Worm (Caenorhabditis elegans) whole organism, midembryonic: ENCODE results near the gene rib-1.

Experiments used
- T22C8.4 ChIP-seq: fragments of 200-800 bp; sonication (Bioruptor generic); IDR thresholded peaks from 2 replicates; pipeline ENCODE4 v1.3.6; 2022; ENCODE audit warnings: missing genetic modification characterization, missing compliant biosample characterization
- cog-1 ChIP-seq: sonication (generic microtip); optimal IDR thresholded peaks from 2 replicates; lab custom pipeline; 2016; ENCODE audit warnings: missing genetic modification characterization, missing compliant biosample characterization
- flt-1 ChIP-seq: fragments of 200-800 bp; sonication (Bioruptor generic); IDR thresholded peaks from 2 replicates; pipeline ENCODE4 v1.3.6; 2022; ENCODE audit warnings: missing genetic modification characterization, missing compliant biosample characterization
- med-1 ChIP-seq: sonication (generic microtip); optimal IDR thresholded peaks from 2 replicates; lab custom pipeline; 2017; ENCODE audit warnings: missing genetic modification characterization, mild to moderate bottlenecking, missing compliant biosample characterization, antibody characterized with exemption, missing genetic modification reagents; ENCODE audit not compliant: insufficient read depth
- ref-1 ChIP-seq: fragments of 200-800 bp; sonication (Bioruptor generic); conservative IDR thresholded peaks from 2 replicates; pipeline ENCODE4 v1.3.6; 2022; ENCODE audit warnings: missing genetic modification reagents, missing genetic modification characterization, missing compliant biosample characterization
- ztf-23 ChIP-seq: fragments of 200-800 bp; sonication (Bioruptor generic); IDR thresholded peaks from 2 replicates; pipeline ENCODE4 v1.3.6; 2022; ENCODE audit warnings: missing genetic modification reagents, missing genetic modification characterization, missing compliant biosample characterization
- ztf-29 ChIP-seq: fragments of 200-800 bp; sonication (Bioruptor generic); IDR thresholded peaks from 2 replicates; pipeline ENCODE4 v1.3.6; 2022; ENCODE audit warnings: missing genetic modification reagents, missing genetic modification characterization, missing compliant biosample characterization

DNA sequence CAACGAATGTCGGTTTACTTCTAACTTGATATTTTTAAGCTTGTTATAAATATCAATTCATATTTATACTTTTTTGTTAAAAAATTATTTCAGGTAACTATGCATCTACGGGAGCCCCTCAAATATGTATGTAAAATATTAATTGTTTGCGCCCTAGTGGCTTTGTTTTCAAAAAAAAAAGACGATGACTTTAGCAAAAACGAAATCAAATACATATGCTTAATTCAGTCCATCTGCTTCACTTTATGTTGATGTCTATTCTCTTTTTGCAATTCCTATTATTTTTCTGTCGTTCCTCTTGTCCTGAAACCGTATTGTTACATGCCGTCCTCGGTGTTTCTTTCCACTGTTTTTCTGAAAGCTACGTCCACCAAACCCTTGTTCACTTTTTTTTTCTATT, 8.8 kb upstream of the rib-1 start:
- TF ChIP-seq ztf-23 (GFP tag; lab: Robert Waterston, UW): no peak
- TF ChIP-seq med-1 (GFP tag; lab: Kevin White, UChicago): no peak
- TF ChIP-seq T22C8.4 (GFP tag; lab: Robert Waterston, UW): no peak
- TF ChIP-seq ztf-29 (GFP tag; lab: Robert Waterston, UW): no peak
- no peak for TF ChIP-seq ref-1 (GFP tag; lab: Robert Waterston, UW)
- TF ChIP-seq cog-1 (tag; lab: Kevin White, UChicago): no peak
- no peak for TF ChIP-seq flt-1
